Worm (Caenorhabditis elegans) whole organism, early embryonic: ENCODE data around the gene mrpl-36.

Source experiments
- B0310.2 ChIP-seq: sonication (generic microtip); optimal IDR thresholded peaks from 2 replicates; lab custom pipeline; 2016; ENCODE audit warnings: mild to moderate bottlenecking, missing genetic modification characterization, missing compliant biosample characterization
- F13C5.2 ChIP-seq: sonication (generic microtip); optimal IDR thresholded peaks from 2 replicates; lab custom pipeline; 2017; ENCODE audit warnings: mild to moderate bottlenecking, missing genetic modification characterization, inconsistent platforms, missing compliant biosample characterization
- aly-1 ChIP-seq: sonication (generic microtip); optimal IDR thresholded peaks from 2 replicates; lab custom pipeline; 2016; ENCODE audit warnings: missing genetic modification characterization, missing compliant biosample characterization
- ama-1 ChIP-seq: fragments of 150-350 bp; optimal IDR thresholded peaks from 2 replicates; lab custom pipeline; 2014
- ceh-13 ChIP-seq: fragments of 200-800 bp; sonication (Bioruptor generic); optimal IDR thresholded peaks from 2 replicates; lab custom pipeline; 2018; ENCODE audit warnings: mild to moderate bottlenecking, missing genetic modification characterization, missing compliant biosample characterization
- ceh-36 ChIP-seq: sonication (generic microtip); optimal IDR thresholded peaks from 2 replicates; lab custom pipeline; 2016; ENCODE audit warnings: missing genetic modification characterization, inconsistent platforms, missing compliant biosample characterization
- ets-7 ChIP-seq: sonication (generic microtip); optimal IDR thresholded peaks from 2 replicates; lab custom pipeline; 2016; ENCODE audit warnings: missing genotype, missing genetic modification characterization, missing compliant biosample characterization
- flt-1 ChIP-seq: fragments of 200-800 bp; sonication (Bioruptor generic); IDR thresholded peaks from 2 replicates; pipeline ENCODE4 v1.3.6; 2022; ENCODE audit warnings: missing genetic modification characterization, missing compliant biosample characterization
- hmbx-1 ChIP-seq: sonication (generic microtip); optimal IDR thresholded peaks from 2 replicates; lab custom pipeline; 2016; ENCODE audit warnings: mild to moderate bottlenecking, missing genetic modification characterization, missing compliant biosample characterization
- hmg-4 ChIP-seq: fragments of 200-800 bp; sonication (Bioruptor generic); optimal IDR thresholded peaks from 2 replicates; lab custom pipeline; 2018; ENCODE audit warnings: mild to moderate bottlenecking, missing genetic modification characterization, missing compliant biosample characterization
- hnd-1 ChIP-seq: sonication (generic microtip); optimal IDR thresholded peaks from 2 replicates; lab custom pipeline; 2016; ENCODE audit warnings: missing genetic modification characterization, missing compliant biosample characterization
- pes-1 ChIP-seq: fragments of 200-800 bp; sonication (Bioruptor generic); IDR thresholded peaks from 2 replicates; pipeline ENCODE4 v1.3.6; 2022; ENCODE audit warnings: missing genetic modification reagents, missing genetic modification characterization, missing compliant biosample characterization
- scrt-1 ChIP-seq: fragments of 200-800 bp; sonication (Bioruptor generic); IDR thresholded peaks from 2 replicates; pipeline ENCODE4 v1.3.6; 2022; ENCODE audit warnings: missing genetic modification characterization, missing compliant biosample characterization
- sea-1 ChIP-seq: fragments of 200-800 bp; sonication (Bioruptor generic); conservative IDR thresholded peaks from 2 replicates; pipeline ENCODE4 v1.3.6; 2022; ENCODE audit warnings: missing genetic modification characterization, missing compliant biosample characterization
- tbx-11 ChIP-seq: fragments of 200-800 bp; sonication (Bioruptor generic); IDR thresholded peaks from 2 replicates; pipeline ENCODE4 v1.3.6; 2022; ENCODE audit warnings: missing genetic modification characterization, missing compliant biosample characterization
- tbx-37 ChIP-seq: fragments of 200-800 bp; sonication (Bioruptor generic); conservative IDR thresholded peaks from 2 replicates; pipeline ENCODE4 v1.3.6; 2022; ENCODE audit warnings: missing genetic modification reagents, missing genetic modification characterization, missing compliant biosample characterization
- tra-4 ChIP-seq: sonication (generic microtip); optimal IDR thresholded peaks from 2 replicates; lab custom pipeline; 2017; ENCODE audit warnings: missing genetic modification characterization, missing compliant biosample characterization

The mrpl-36 gene

ce11 chrIII:9818763-9819162 lies 29.2 kb downstream of the mrpl-36 start, which contains the start of gene panl-3:
Gene panl-3, plus strand, starts transcription at chrIII:9819056.
- no peak for TF ChIP-seq tra-4 (tag; lab: Kevin White, UChicago)
- TF ChIP-seq scrt-1 = peak; percentile 65; the same call in 1 of the 2 replicates
- TF ChIP-seq aly-1 = peak; percentile 57
- peak; percentile 45 for TF ChIP-seq hmg-4 (GFP tag; lab: Kevin White, UChicago)

ce11 chrIII:9817894-9818293 lies 30.0 kb downstream of the mrpl-36 start:
- TF ChIP-seq ama-1 (lab: Kevin White, UChicago) (no peak), flt-1 (no peak), aly-1 (no peak), hnd-1 (no peak), tra-4 (tag; lab: Kevin White, UChicago) (no peak), ceh-13 (no peak), sea-1 (GFP tag; lab: Robert Waterston, UW) (no peak), hmg-4 (GFP tag; lab: Kevin White, UChicago) (no peak), ets-7 (no peak), hmbx-1 (no peak)

ce11 chrIII:9817087-9817612 lies 30.8 kb downstream of the mrpl-36 start, which contains the start of gene cnx-1:
Gene cnx-1, minus strand, starts transcription at chrIII:9817137.
- no peak for TF ChIP-seq pes-1
- TF ChIP-seq aly-1 = peak; percentile 19
- peak; percentile 73 for TF ChIP-seq hmg-4 (GFP tag; lab: Kevin White, UChicago)

ce11 chrIII:9813146-9813545 lies 34.8 kb downstream of the mrpl-36 start, which contains the start of gene ZK632.14:
Gene ZK632.14, plus strand, starts transcription at chrIII:9813446.
- no peak for TF ChIP-seq tra-4 (tag; lab: Kevin White, UChicago)
- TF ChIP-seq ets-7 = no peak
- no peak for TF ChIP-seq hmg-4 (GFP tag; lab: Kevin White, UChicago)
- no peak for TF ChIP-seq ceh-36
- no peak for TF ChIP-seq tbx-37 (GFP tag; lab: Robert Waterston, UW)
- no peak for TF ChIP-seq aly-1
- TF ChIP-seq scrt-1 = no peak
- no peak for TF ChIP-seq ceh-13
- no peak for TF ChIP-seq tbx-11 (GFP tag; lab: Robert Waterston, UW)
- no peak for TF ChIP-seq F13C5.2
- no peak for TF ChIP-seq B0310.2 (tag; lab: Kevin White, UChicago)
- TF ChIP-seq hnd-1 = no peak
- no peak for TF ChIP-seq hmbx-1
- no peak for TF ChIP-seq pes-1
- no peak for TF ChIP-seq ama-1 (lab: Kevin White, UChicago)

- TF ChIP-seq tbx-37 (GFP tag; lab: Robert Waterston, UW) = 0 out of 2 replicates have a peak, but pooled peaks have one; percentile 37
- TF ChIP-seq sea-1 (GFP tag; lab: Robert Waterston, UW) = no peak
- TF ChIP-seq aly-1 = no peak
- no peak for TF ChIP-seq scrt-1
- no peak for TF ChIP-seq hnd-1
These were observed 39.7 kb downstream of the mrpl-36 start, which contains the start of gene gtap-2 for ce11 chrIII:9808179-9808578. Gene gtap-2, plus strand, starts transcription at chrIII:9808544.

- TF ChIP-seq aly-1 (no peak), B0310.2 (tag; lab: Kevin White, UChicago) (no peak), pes-1 (no peak), tra-4 (tag; lab: Kevin White, UChicago) (no peak), sea-1 (GFP tag; lab: Robert Waterston, UW) (no peak), ceh-13 (no peak), tbx-11 (GFP tag; lab: Robert Waterston, UW) (no peak), ceh-36 (no peak), scrt-1 (no peak)
These were observed 40.3 kb downstream of the mrpl-36 start for ce11 chrIII:9807560-9808046.

ce11 chrIII:9806968-9807559 lies 40.9 kb downstream of the mrpl-36 start, which contains the start of gene ZK632.4:
Gene ZK632.4, minus strand, starts transcription at chrIII:9807454.
- no peak for TF ChIP-seq ets-7
- no peak for TF ChIP-seq hmg-4 (GFP tag; lab: Kevin White, UChicago)
- no peak for TF ChIP-seq F13C5.2
- TF ChIP-seq tbx-11 (GFP tag; lab: Robert Waterston, UW) = no peak
- no peak for TF ChIP-seq B0310.2 (tag; lab: Kevin White, UChicago)
- no peak for TF ChIP-seq hmbx-1
- TF ChIP-seq flt-1 = no peak
- TF ChIP-seq ceh-36 = no peak
- TF ChIP-seq sea-1 (GFP tag; lab: Robert Waterston, UW) = no peak
- no peak for TF ChIP-seq pes-1
- TF ChIP-seq ceh-13 = no peak
- TF ChIP-seq aly-1 = no peak
- TF ChIP-seq scrt-1 = no peak
- TF ChIP-seq tra-4 (tag; lab: Kevin White, UChicago) = no peak
- no peak for TF ChIP-seq ama-1 (lab: Kevin White, UChicago)
- no peak for TF ChIP-seq hnd-1
- TF ChIP-seq tbx-37 (GFP tag; lab: Robert Waterston, UW) = no peak

- no peak for TF ChIP-seq scrt-1
- TF ChIP-seq tbx-37 (GFP tag; lab: Robert Waterston, UW) = no peak
- TF ChIP-seq pes-1 = no peak
- TF ChIP-seq F13C5.2 = no peak
- no peak for TF ChIP-seq B0310.2 (tag; lab: Kevin White, UChicago)
- TF ChIP-seq sea-1 (GFP tag; lab: Robert Waterston, UW) = no peak
- TF ChIP-seq aly-1 = no peak
- TF ChIP-seq hnd-1 = no peak
- TF ChIP-seq tra-4 (tag; lab: Kevin White, UChicago) = no peak
- no peak for TF ChIP-seq hmg-4 (GFP tag; lab: Kevin White, UChicago)
- TF ChIP-seq ceh-13 = no peak
- no peak for TF ChIP-seq hmbx-1
- TF ChIP-seq tbx-11 (GFP tag; lab: Robert Waterston, UW) = no peak
- no peak for TF ChIP-seq ets-7
- no peak for TF ChIP-seq ama-1 (lab: Kevin White, UChicago)
- no peak for TF ChIP-seq ceh-36
These were observed 42.8 kb downstream of the mrpl-36 start, which contains the start of gene riok-3 for ce11 chrIII:9804997-9805610. Gene riok-3, minus strand, starts transcription at chrIII:9805011.
